Fruit fly (Drosophila melanogaster): ENCODE results near the gene wam.
A peak's percentile ranks its signal among the peaks of the same experiment; 100 is the strongest.

wam gene

DNA sequence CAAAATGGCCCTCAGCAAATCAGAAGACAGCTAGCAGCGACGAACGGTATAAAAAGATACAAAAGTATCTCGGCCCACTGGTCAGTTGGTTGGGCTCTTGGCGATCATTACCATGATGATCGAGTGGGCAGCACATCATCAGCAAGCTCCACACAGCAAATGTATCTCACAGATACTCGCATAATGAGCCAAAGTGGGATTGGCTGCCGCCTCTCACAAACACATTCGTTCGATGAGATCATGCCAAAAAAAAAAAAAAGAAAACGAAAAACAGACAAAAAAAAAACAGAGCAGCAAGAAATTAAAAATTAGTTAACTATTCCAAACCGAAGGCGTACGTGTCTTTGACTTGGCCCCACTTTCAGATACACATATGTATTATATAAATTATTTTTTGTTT lies 8.3 kb upstream of the wam start:
- TF ChIP-seq CG8119 (GFP tag; IDR thresholded peaks at IDR 0.05) (peak; percentile 39; the same call in 1 of the 3 replicates), eg (GFP tag; IDR thresholded peaks at IDR 0.05) (peak; percentile 52; the same call in 2 of the 3 replicates), CG15336 (GFP tag; IDR thresholded peaks at IDR 0.05) (peak; percentile 62), Lpt (GFP tag; optimal IDR thresholded peaks at IDR 0.05) (no peak), achi (GFP tag; optimal IDR thresholded peaks at IDR 0.05) (no peak), CG6163 (GFP tag; IDR thresholded peaks at IDR 0.05) (peak; percentile 19; the same call in 1 of the 3 replicates)

DNA sequence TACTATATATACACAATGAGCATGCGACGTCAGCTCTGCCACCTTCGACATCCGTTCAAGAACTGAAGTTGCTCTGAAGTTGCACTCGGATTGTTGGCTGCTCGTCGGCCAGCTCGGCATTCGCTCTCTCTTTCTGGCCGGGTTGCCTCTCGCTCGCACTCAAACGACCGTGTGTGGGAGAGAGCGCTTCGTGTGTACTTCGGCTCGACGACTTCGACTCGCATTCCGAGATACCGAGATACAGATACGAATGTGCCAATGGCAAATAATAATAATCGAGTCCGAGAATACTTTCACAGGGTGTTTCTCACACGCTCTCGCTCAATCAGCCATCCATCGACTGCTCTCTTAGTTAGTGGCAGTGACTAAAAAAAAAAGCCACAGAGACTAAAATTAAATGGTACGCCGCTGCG lies 7.5 kb upstream of the wam start:
- TF ChIP-seq CG10669 (GFP tag; optimal IDR thresholded peaks at IDR 0.05) (peak; percentile 44), CG7368 (GFP tag; optimal IDR thresholded peaks at IDR 0.05) (peak; percentile 60), spab (GFP tag; optimal IDR thresholded peaks at IDR 0.05) (peak; percentile 47), Eip78C (GFP tag) (peak; percentile 84), Hr4 (GFP tag; optimal IDR thresholded peaks at IDR 0.05) (peak; percentile 21), fd59A (GFP tag; optimal IDR thresholded peaks at IDR 0.05) (peak; percentile 23), CG6854 (GFP tag; optimal IDR thresholded peaks at IDR 0.05) (peak; percentile 43), CG11294 (GFP tag; IDR thresholded peaks at IDR 0.05) (peak; percentile 31; the same call in 1 of the 2 replicates), CG6792 (GFP tag; optimal IDR thresholded peaks at IDR 0.05) (peak; percentile 16), CG15336 (GFP tag; IDR thresholded peaks at IDR 0.05) (peak; percentile 73), lz (GFP tag; optimal IDR thresholded peaks at IDR 0.05) (peak; percentile 12), Smox (GFP tag; optimal IDR thresholded peaks at IDR 0.05) (peak; percentile 22), Sox15 (GFP tag; optimal IDR thresholded peaks at IDR 0.05) (no peak), CG6808 (GFP tag; optimal IDR thresholded peaks at IDR 0.05) (peak; percentile 67), CG16779 (tag; optimal IDR thresholded peaks at IDR 0.05) (peak; percentile 30), salr (GFP tag; optimal IDR thresholded peaks at IDR 0.05) (peak; percentile 54 to 58), Blimp-1 (GFP tag; optimal IDR thresholded peaks at IDR 0.05) (peak; percentile 12), CG11902 (GFP tag; optimal IDR thresholded peaks at IDR 0.05) (no peak), CG32006 (GFP tag; optimal IDR thresholded peaks at IDR 0.05) (peak; percentile 51), OdsH (GFP tag; optimal IDR thresholded peaks at IDR 0.05) (peak; percentile 49), CG4318 (GFP tag; optimal IDR thresholded peaks at IDR 0.05) (no peak), Hr38 (GFP tag; optimal IDR thresholded peaks at IDR 0.05) (no peak), net (GFP tag; optimal IDR thresholded peaks at IDR 0.05) (peak; percentile 64), CG10631 (GFP tag; optimal IDR thresholded peaks at IDR 0.05) (no peak), CG8319 (GFP tag; optimal IDR thresholded peaks at IDR 0.05) (peak; percentile 40), eg (GFP tag; IDR thresholded peaks at IDR 0.05) (peak; percentile 83), topi (GFP tag; optimal IDR thresholded peaks at IDR 0.05) (peak; percentile 50), fd85E (GFP tag; optimal IDR thresholded peaks at IDR 0.05) (peak; percentile 53), esn (GFP tag; optimal IDR thresholded peaks at IDR 0.05) (peak; percentile 52), dsx (GFP tag; optimal IDR thresholded peaks at IDR 0.05; ENCODE audit: poor library complexity, severe bottlenecking) (peak; percentile 78), Sox14 (GFP tag; optimal IDR thresholded peaks at IDR 0.05) (peak; percentile 54), CG8632 (GFP tag; optimal IDR thresholded peaks at IDR 0.05) (peak; percentile 39), fkh (GFP tag; optimal IDR thresholded peaks at IDR 0.05) (peak; percentile 78), acj6 (GFP tag; optimal IDR thresholded peaks at IDR 0.05) (peak; percentile 23), CG6163 (GFP tag; IDR thresholded peaks at IDR 0.05) (peak; percentile 78), CG8119 (GFP tag; IDR thresholded peaks at IDR 0.05) (peak; percentile 78), CG31627 (GFP tag; optimal IDR thresholded peaks at IDR 0.05) (no peak), Eip75B (GFP tag; optimal IDR thresholded peaks at IDR 0.05) (peak; percentile 44), ss (GFP tag; optimal IDR thresholded peaks at IDR 0.05) (peak; percentile 83 to 84), Hr39 (GFP tag; optimal IDR thresholded peaks at IDR 0.05) (no peak), CG11762 (GFP tag; optimal IDR thresholded peaks at IDR 0.05; ENCODE audit: insufficient read depth) (no peak), Sox102F (GFP tag; optimal IDR thresholded peaks at IDR 0.05) (peak; percentile 74), CG1621 (tag; optimal IDR thresholded peaks at IDR 0.05) (peak; percentile 72), svp (GFP tag) (peak; percentile 81), Gug (GFP tag; IDR thresholded peaks at IDR 0.05) (no peak), Met (GFP tag; optimal IDR thresholded peaks at IDR 0.05) (peak; percentile 49), CG34406 (GFP tag; optimal IDR thresholded peaks at IDR 0.05) (peak; percentile 52), Lpt (GFP tag; optimal IDR thresholded peaks at IDR 0.05) (peak; percentile 53)

Measured in whole organism, prepupa.